Fruit fly (Drosophila melanogaster) whole organism, embryonic: ENCODE measurements around the gene CG6296.

Source experiments
- CG10462 ChIP-seq: fragments of 200-800 bp; sonication (Bioruptor generic); optimal IDR thresholded peaks from 2 replicates; lab custom pipeline; 2016; ENCODE audit warnings: missing biosample characterization, missing genetic modification characterization
- CG11723 ChIP-seq: fragments of 200-800 bp; sonication (Bioruptor generic); optimal IDR thresholded peaks from 2 replicates; lab custom pipeline; 2017; ENCODE audit warnings: missing biosample characterization, mild to moderate bottlenecking, missing genetic modification characterization
- CG12769 ChIP-seq: fragments of 200-800 bp; sonication (Bioruptor generic); optimal IDR thresholded peaks from 2 replicates; lab custom pipeline; 2019; ENCODE audit warnings: missing biosample characterization, mild to moderate bottlenecking, missing genetic modification characterization, moderate library complexity
- CG13123 ChIP-seq: fragments of 200-800 bp; sonication (Bioruptor generic); optimal IDR thresholded peaks from 2 replicates; lab custom pipeline; 2016; ENCODE audit warnings: missing biosample characterization, missing genetic modification characterization
- CG14014 ChIP-seq: fragments of 200-800 bp; sonication (Bioruptor generic); IDR thresholded peaks from 2 replicates; pipeline ENCODE4 v1.3.6; 2022; ENCODE audit warnings: missing biosample characterization, missing genetic modification characterization
- CG14667 ChIP-seq: fragments of 200-800 bp; sonication (Bioruptor generic); IDR thresholded peaks from 2 replicates; pipeline ENCODE4 v1.3.6; 2022; ENCODE audit warnings: missing biosample characterization, missing genetic modification characterization
- CG1529 ChIP-seq: fragments of 200-800 bp; sonication (Bioruptor generic); optimal IDR thresholded peaks from 3 replicates; lab custom pipeline; 2018; ENCODE audit warnings: missing biosample characterization, missing genetic modification characterization
- CG16815 ChIP-seq: fragments of 200-800 bp; sonication (Bioruptor generic); optimal IDR thresholded peaks from 3 replicates; lab custom pipeline; 2017; ENCODE audit warnings: missing biosample characterization, mild to moderate bottlenecking, missing genetic modification characterization
- CG18011 ChIP-seq: fragments of 200-800 bp; sonication (Bioruptor generic); optimal IDR thresholded peaks from 2 replicates; lab custom pipeline; 2017; ENCODE audit warnings: missing biosample characterization, missing genetic modification characterization, mild to moderate bottlenecking, moderate library complexity, missing genotype
- CG18619 ChIP-seq: fragments of 200-800 bp; sonication (Bioruptor generic); optimal IDR thresholded peaks from 3 replicates; lab custom pipeline; 2017; ENCODE audit warnings: missing biosample characterization, mild to moderate bottlenecking, missing genetic modification characterization
- CG33213 ChIP-seq: fragments of 200-800 bp; sonication (Bioruptor generic); optimal IDR thresholded peaks from 3 replicates; lab custom pipeline; 2016; ENCODE audit warnings: missing biosample characterization, missing genetic modification characterization
- CG4617 ChIP-seq: fragments of 200-800 bp; sonication (Bioruptor generic); optimal IDR thresholded peaks from 3 replicates; lab custom pipeline; 2016; ENCODE audit warnings: missing biosample characterization, missing genetic modification characterization, borderline replicate concordance
- CG6689 ChIP-seq: fragments of 200-800 bp; sonication (Bioruptor generic); IDR thresholded peaks from 2 replicates; pipeline ENCODE4 v1.3.6; 2022; ENCODE audit warnings: missing biosample characterization, missing genetic modification characterization
- CG7839 ChIP-seq: fragments of 200-800 bp; sonication (Bioruptor generic); optimal IDR thresholded peaks from 3 replicates; lab custom pipeline; 2018; ENCODE audit warnings: missing biosample characterization, mild to moderate bottlenecking, missing genetic modification characterization, moderate library complexity
- CG7928 ChIP-seq: fragments of 200-800 bp; sonication (Bioruptor generic); optimal IDR thresholded peaks from 2 replicates; lab custom pipeline; 2017; ENCODE audit warnings: missing biosample characterization, mild to moderate bottlenecking, missing genetic modification characterization
- CG9215 ChIP-seq: fragments of 200-800 bp; sonication (Bioruptor generic); IDR thresholded peaks from 2 replicates; pipeline ENCODE4 v1.3.6; 2022; ENCODE audit warnings: missing biosample characterization, missing genetic modification characterization
- CHES-1-like ChIP-seq: fragments of 200-800 bp; sonication (Bioruptor generic); optimal IDR thresholded peaks from 2 replicates; lab custom pipeline; 2016; ENCODE audit warnings: missing biosample characterization, missing genetic modification characterization
- CTCF ChIP-seq: fragments of 200-800 bp; sonication (Bioruptor generic); optimal IDR thresholded peaks from 2 replicates; lab custom pipeline; 2017; ENCODE audit warnings: missing biosample characterization, mild to moderate bottlenecking, missing genetic modification characterization, moderate library complexity
- Dad ChIP-seq: fragments of 200-800 bp; sonication (Bioruptor generic); optimal IDR thresholded peaks from 3 replicates; lab custom pipeline; 2016; ENCODE audit warnings: missing biosample characterization, missing genetic modification characterization
- Dbx ChIP-seq: fragments of 200-800 bp; sonication (Bioruptor generic); IDR thresholded peaks from 3 replicates; pipeline ENCODE4 v1.3.6; 2022; ENCODE audit warnings: missing biosample characterization, missing genetic modification characterization
- Dfd ChIP-seq, 2 experiments: fragments of >200 bp; optimal IDR thresholded peaks; 2 replicates each; lab custom pipeline; 2017; ENCODE audit warnings: missing biosample characterization in 2 of 2, missing genetic modification characterization in 2 of 2
- HmgD ChIP-seq: fragments of 200-800 bp; sonication (Bioruptor generic); optimal IDR thresholded peaks from 3 replicates; lab custom pipeline; 2016; ENCODE audit warnings: missing biosample characterization, missing genetic modification characterization
- Hmr ChIP-seq: fragments of 200-800 bp; sonication (Bioruptor generic); optimal IDR thresholded peaks from 3 replicates; lab custom pipeline; 2017; ENCODE audit warnings: mild to moderate bottlenecking, missing biosample characterization, missing genetic modification reagents, missing genetic modification characterization
- Hmx ChIP-seq: fragments of 200-800 bp; sonication (Bioruptor generic); optimal IDR thresholded peaks from 2 replicates; lab custom pipeline; 2016; ENCODE audit warnings: missing biosample characterization, missing genetic modification characterization
- NC2α ChIP-seq: fragments of 200-800 bp; sonication (Bioruptor generic); optimal IDR thresholded peaks from 2 replicates; lab custom pipeline; 2016; ENCODE audit warnings: missing biosample characterization, missing genetic modification characterization
- NK7.1 ChIP-seq: fragments of 200-800 bp; sonication (Bioruptor generic); optimal IDR thresholded peaks from 3 replicates; lab custom pipeline; 2016; ENCODE audit warnings: missing biosample characterization, missing genetic modification characterization
- Neu2 ChIP-seq: fragments of 200-800 bp; sonication (Bioruptor generic); optimal IDR thresholded peaks from 3 replicates; lab custom pipeline; 2016; ENCODE audit warnings: missing biosample characterization, missing genetic modification characterization, borderline replicate concordance
- Rx ChIP-seq: fragments of 200-800 bp; sonication (Bioruptor generic); IDR thresholded peaks from 2 replicates; pipeline ENCODE4 v1.3.6; 2022; ENCODE audit warnings: missing biosample characterization, missing genetic modification characterization
- ac ChIP-seq: fragments of 200-800 bp; sonication (Bioruptor generic); optimal IDR thresholded peaks from 3 replicates; lab custom pipeline; 2017; ENCODE audit warnings: missing biosample characterization, mild to moderate bottlenecking, missing genetic modification characterization
- ap ChIP-seq: fragments of 200-800 bp; sonication (Bioruptor generic); IDR thresholded peaks from 2 replicates; pipeline ENCODE4 v1.3.6; 2022; ENCODE audit warnings: missing biosample characterization, missing genetic modification characterization
- bab2 ChIP-seq: fragments of 200-800 bp; sonication (Bioruptor generic); optimal IDR thresholded peaks from 2 replicates; lab custom pipeline; 2016; ENCODE audit warnings: missing biosample characterization, missing genetic modification characterization
- chm ChIP-seq: fragments of 200-800 bp; sonication (Bioruptor generic); IDR thresholded peaks from 2 replicates; pipeline ENCODE4 v1.3.6; 2022; ENCODE audit warnings: missing biosample characterization, missing genetic modification characterization
- crp ChIP-seq, 2 experiments: fragments of 200-800 bp; sonication (Bioruptor generic); optimal IDR thresholded peaks; 2 replicates in 1 of 2; 3 replicates in 1 of 2; lab custom pipeline; 2017; ENCODE audit warnings: missing biosample characterization in 2 of 2, missing genetic modification characterization in 2 of 2, mild to moderate bottlenecking in 1 of 2, moderate library complexity in 1 of 2
- da ChIP-seq: fragments of 200-800 bp; sonication (Bioruptor generic); optimal IDR thresholded peaks from 2 replicates; lab custom pipeline; 2016; ENCODE audit warnings: missing biosample characterization, missing genetic modification characterization
- disco-r ChIP-seq: fragments of 200-800 bp; sonication (Bioruptor generic); optimal IDR thresholded peaks from 2 replicates; lab custom pipeline; 2016; ENCODE audit warnings: missing biosample characterization, missing genetic modification characterization
- en ChIP-seq: fragments of 200-800 bp; sonication (Bioruptor generic); optimal IDR thresholded peaks from 2 replicates; lab custom pipeline; 2016; ENCODE audit warnings: missing biosample characterization, missing genetic modification characterization
- fu2 ChIP-seq: fragments of 200-800 bp; sonication (Bioruptor generic); optimal IDR thresholded peaks from 2 replicates; lab custom pipeline; 2016; ENCODE audit warnings: missing biosample characterization, missing genetic modification characterization
- insv ChIP-seq, 2 experiments: fragments of 200-800 bp; sonication (Bioruptor generic); optimal IDR thresholded peaks; 3 replicates each; lab custom pipeline; 2016 to 2018; ENCODE audit warnings: missing biosample characterization in 2 of 2, missing genetic modification characterization in 2 of 2
- kay ChIP-seq: fragments of 200-800 bp; sonication (Bioruptor generic); optimal IDR thresholded peaks from 2 replicates; lab custom pipeline; 2016; ENCODE audit warnings: missing biosample characterization, missing genetic modification characterization
- knrl ChIP-seq: fragments of 200-800 bp; sonication (Bioruptor generic); IDR thresholded peaks from 3 replicates; pipeline ENCODE4 v1.3.6; 2022; ENCODE audit warnings: missing biosample characterization, missing genetic modification characterization; ENCODE audit not compliant: partially characterized antibody
- lmd ChIP-seq: fragments of 200-800 bp; sonication (Bioruptor generic); IDR thresholded peaks from 2 replicates; pipeline ENCODE4 v1.3.6; 2022; ENCODE audit warnings: missing biosample characterization, missing genetic modification characterization
- nmo ChIP-seq: fragments of 200-800 bp; sonication (Bioruptor generic); optimal IDR thresholded peaks from 2 replicates; lab custom pipeline; 2018; ENCODE audit warnings: missing biosample characterization, mild to moderate bottlenecking, missing genetic modification characterization, moderate library complexity
- p53 ChIP-seq: fragments of 200-800 bp; sonication (Bioruptor generic); optimal IDR thresholded peaks from 2 replicates; lab custom pipeline; 2016; ENCODE audit warnings: missing biosample characterization, missing genetic modification characterization
- ranshi ChIP-seq: fragments of 200-800 bp; sonication (Bioruptor generic); IDR thresholded peaks from 2 replicates; pipeline ENCODE4 v1.3.6; 2022; ENCODE audit warnings: missing biosample characterization, missing genetic modification characterization
- repo ChIP-seq: fragments of 200-800 bp; sonication (Bioruptor generic); optimal IDR thresholded peaks from 2 replicates; lab custom pipeline; 2016; ENCODE audit warnings: missing biosample characterization, missing genetic modification characterization
- run ChIP-seq: fragments of 200-800 bp; sonication (Bioruptor generic); optimal IDR thresholded peaks from 3 replicates; lab custom pipeline; 2018; ENCODE audit warnings: missing biosample characterization, mild to moderate bottlenecking, missing genetic modification characterization
- sima ChIP-seq: fragments of 200-800 bp; sonication (Bioruptor generic); optimal IDR thresholded peaks from 2 replicates; lab custom pipeline; 2016; ENCODE audit warnings: missing biosample characterization, missing genetic modification characterization
- sna ChIP-seq: fragments of 200-800 bp; sonication (Bioruptor generic); IDR thresholded peaks from 2 replicates; pipeline ENCODE4 v1.3.6; 2022; ENCODE audit warnings: missing biosample characterization, missing genetic modification characterization; ENCODE audit not compliant: partially characterized antibody
- tll ChIP-seq, 2 experiments: fragments of 200-800 bp in 1 of 2; fragments of >200 bp in 1 of 2; sonication (Bioruptor generic) in 1 of 2; optimal IDR thresholded peaks; 2 replicates each; lab custom pipeline; 2017 to 2019; ENCODE audit warnings: missing biosample characterization in 2 of 2, missing genetic modification characterization in 2 of 2, mild to moderate bottlenecking in 1 of 2, moderate library complexity in 1 of 2
- trh ChIP-seq: fragments of 200-800 bp; sonication (Bioruptor generic); optimal IDR thresholded peaks from 2 replicates; lab custom pipeline; 2016; ENCODE audit warnings: missing biosample characterization, missing genetic modification characterization
- usp ChIP-seq: fragments of >200 bp; optimal IDR thresholded peaks from 2 replicates; lab custom pipeline; 2017; ENCODE audit warnings: missing biosample characterization, missing genetic modification characterization
- yki ChIP-seq: fragments of >200 bp; optimal IDR thresholded peaks from 3 replicates; lab custom pipeline; 2018

CG6296 gene

dm6 chr3R:26967587-26968312 lies 37.5 kb downstream of the CG6296 start (continued):
- TF ChIP-seq HmgD (no peak), CG7928 (GFP tag; lab: Kevin White, UChicago) (no peak), kay (GFP tag; lab: Kevin White, UChicago) (no peak), CG14667 (GFP tag; lab: Robert Waterston, UW) (peak; percentile 45), CTCF (no peak), CG6689 (GFP tag; lab: Robert Waterston, UW) (no peak), Dbx (GFP tag; lab: Robert Waterston, UW) (no peak), disco-r (no peak), en (GFP tag; lab: Kevin White, UChicago) (no peak), CG14014 (GFP tag; lab: Robert Waterston, UW) (no peak), lmd (GFP tag; lab: Robert Waterston, UW) (no peak; the same call in 1 of the 2 replicates), Dfd (GFP tag; optimal IDR thresholded peaks at IDR 0.05; lab: Kevin White, UChicago) (no peak), NK7.1 (GFP tag; lab: Kevin White, UChicago) (no peak), CG18619 (GFP tag; lab: Kevin White, UChicago) (peak; percentile 42), sna (GFP tag; lab: Robert Waterston, UW) (no peak), da (GFP tag; lab: Kevin White, UChicago) (no peak), ac (GFP tag; lab: Kevin White, UChicago) (no peak), sima (no peak), CHES-1-like (GFP tag; lab: Kevin White, UChicago) (no peak), CG18011 (GFP tag; lab: Kevin White, UChicago) (no peak), run (tag; lab: Kevin White, UChicago) (no peak), chm (GFP tag; lab: Robert Waterston, UW) (peak; percentile 51; the same call in 1 of the 2 replicates), crp (GFP tag; optimal IDR thresholded peaks at IDR 0.05; lab: Kevin White, UChicago) (no peak), CG1529 (no peak), CG33213 (GFP tag; lab: Kevin White, UChicago) (no peak), knrl (no peak), usp (GFP tag; lab: Kevin White, UChicago) (no peak), trh (GFP tag; lab: Kevin White, UChicago) (no peak), bab2 (GFP tag; lab: Kevin White, UChicago) (no peak), nmo (GFP tag; lab: Kevin White, UChicago) (peak; percentile 35), ap (no peak), Hmr (GFP tag; lab: Kevin White, UChicago) (no peak), ranshi (GFP tag; lab: Robert Waterston, UW) (peak; percentile 32; the same call in 1 of the 2 replicates), CG16815 (GFP tag; lab: Kevin White, UChicago) (no peak), Dad (no peak), CG12769 (peak; percentile 28), Neu2 (GFP tag; lab: Kevin White, UChicago) (no peak), CG11723 (no peak), yki (lab: Kevin White, UChicago) (no peak), CG10462 (GFP tag; lab: Kevin White, UChicago) (no peak), insv (GFP tag; optimal IDR thresholded peaks at IDR 0.05; lab: Kevin White, UChicago) (no peak), CG9215 (no peak), repo (GFP tag; lab: Kevin White, UChicago) (no peak), Hmx (GFP tag; lab: Kevin White, UChicago) (no peak), CG7839 (tag; lab: Kevin White, UChicago) (peak; percentile 43), tll (GFP tag; optimal IDR thresholded peaks at IDR 0.05; lab: Kevin White, UChicago) (no peak), Rx (GFP tag; lab: Robert Waterston, UW) (0 out of 2 replicates have a peak, but pooled peaks have one; percentile 4), p53 (GFP tag; lab: Kevin White, UChicago) (no peak), fu2 (no peak), CG13123 (no peak), NC2α (GFP tag; lab: Kevin White, UChicago) (no peak), CG4617 (no peak)
